Worm (Caenorhabditis elegans): ENCODE measurements around the gene Y61B8B.3.

DNA sequence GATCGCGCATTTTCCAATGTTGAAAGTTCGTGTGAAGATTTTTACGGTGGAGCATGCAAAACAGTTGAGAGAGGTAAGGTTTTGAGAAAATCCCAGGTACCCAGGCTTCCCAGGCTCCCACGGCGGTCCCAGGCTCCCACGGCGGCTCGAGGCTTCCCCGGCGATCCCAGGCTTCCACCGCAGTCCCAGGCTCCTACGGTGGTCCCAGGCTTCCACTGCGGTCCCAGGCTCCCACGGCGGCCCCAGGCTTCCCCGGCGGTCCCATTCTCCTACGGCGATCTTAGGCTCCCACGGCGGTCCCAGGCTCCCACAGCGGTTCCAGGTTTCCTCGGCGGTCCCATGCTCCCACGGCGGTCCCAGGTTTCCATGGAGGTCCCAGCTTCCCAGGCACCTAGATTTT is 11.6 kb upstream of the Y61B8B.3 start:
- no peak for TF ChIP-seq med-1 (GFP tag; optimal IDR thresholded peaks at IDR 0.05; ENCODE audit: insufficient read depth)
- TF ChIP-seq cog-1 (tag; optimal IDR thresholded peaks at IDR 0.05) = no peak
- no peak for TF ChIP-seq T22C8.4 (GFP tag; IDR thresholded peaks at IDR 0.05)
- no peak for TF ChIP-seq flt-1 (GFP tag; IDR thresholded peaks at IDR 0.05)
- no peak for TF ChIP-seq ztf-23 (GFP tag; IDR thresholded peaks at IDR 0.05)
- no peak for TF ChIP-seq klf-2 (GFP tag; conservative IDR thresholded peaks at IDR 0.05)
- no peak for TF ChIP-seq ref-1 (GFP tag; conservative IDR thresholded peaks at IDR 0.05)
- TF ChIP-seq tab-1 (GFP tag; IDR thresholded peaks at IDR 0.05) = no peak

All from whole organism, midembryonic.